Fruit fly (Drosophila melanogaster): ENCODE measurements around the gene sba.

The sba gene

DNA sequence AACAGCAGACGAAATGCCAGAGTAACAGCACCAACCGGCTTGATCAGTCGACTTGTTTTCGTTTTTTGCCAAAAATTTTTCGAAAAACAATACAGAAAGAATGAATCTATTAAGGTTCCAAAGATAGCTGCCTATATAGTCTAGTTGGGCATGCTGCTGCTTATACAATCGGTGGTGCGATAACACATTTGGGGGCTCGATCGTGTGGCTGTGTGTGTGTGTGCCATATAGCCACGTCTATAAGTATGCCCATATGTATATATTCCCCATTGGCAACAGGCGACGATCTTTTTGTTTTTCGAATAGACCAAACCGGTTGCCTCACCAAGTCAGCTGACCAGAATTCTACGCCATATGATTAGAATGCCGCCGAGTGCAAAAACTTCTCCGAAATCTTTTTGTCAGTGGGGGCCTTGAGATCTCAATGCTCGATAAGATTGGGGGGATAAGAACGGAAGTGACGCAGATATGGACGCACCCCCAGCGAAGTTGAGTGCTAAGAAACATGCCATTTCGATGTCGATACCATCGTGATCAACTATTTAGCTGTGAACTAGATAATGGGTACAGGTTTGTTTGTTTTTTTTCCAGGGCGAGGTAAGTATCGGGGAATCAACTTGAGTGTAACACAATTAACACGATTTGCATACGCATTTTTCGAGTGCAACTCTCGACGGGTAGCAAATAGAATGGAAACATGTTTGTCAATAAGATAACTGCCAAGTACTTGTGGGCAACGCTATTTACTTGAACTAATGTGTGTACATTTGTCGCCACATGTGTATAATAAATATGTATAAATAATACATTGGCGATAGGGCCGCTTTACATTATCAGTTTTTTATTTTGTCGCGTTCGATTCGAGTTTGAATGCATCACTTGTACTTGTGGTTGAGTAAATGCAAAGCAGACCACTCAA is 17.4 kb upstream of the sba start (continued):
- peak; percentile 20 for TF ChIP-seq HLH54F (GFP tag; optimal IDR thresholded peaks at IDR 0.05)
- TF ChIP-seq nmo (GFP tag; optimal IDR thresholded peaks at IDR 0.05): peak; percentile 50
- TF ChIP-seq pan (optimal IDR thresholded peaks at IDR 0.05): no peak
- TF ChIP-seq pan (GFP tag; optimal IDR thresholded peaks at IDR 0.05 in 1 of 2, IDR thresholded peaks at IDR 0.05 in 1 of 2): peak in 1 of 2 experiments; percentile 82
- TF ChIP-seq CG30020 (tag; optimal IDR thresholded peaks at IDR 0.05): peak; percentile 10
- peak; percentile 93 for TF ChIP-seq wek (GFP tag; optimal IDR thresholded peaks at IDR 0.05)
- peak; percentile 48; the same call in 1 of the 2 replicates for TF ChIP-seq CG11085 (GFP tag; IDR thresholded peaks at IDR 0.05)
- TF ChIP-seq CG6689 (GFP tag; IDR thresholded peaks at IDR 0.05): peak; percentile 64
- no peak for TF ChIP-seq hb (GFP tag; IDR thresholded peaks at IDR 0.05; ENCODE audit: partially characterized antibody)
- peak; percentile 54 for TF ChIP-seq CG2120 (GFP tag; optimal IDR thresholded peaks at IDR 0.05)
- TF ChIP-seq CG8478 (optimal IDR thresholded peaks at IDR 0.05): no peak
- TF ChIP-seq Optix (GFP tag; IDR thresholded peaks at IDR 0.05): peak; percentile 54; the same call in 1 of the 3 replicates
- peak; percentile 12 for TF ChIP-seq pnt (GFP tag; optimal IDR thresholded peaks at IDR 0.05)
- peak in 1 of 2 experiments; percentile 2 for TF ChIP-seq crp (GFP tag; optimal IDR thresholded peaks at IDR 0.05)
- peak; percentile 78 for TF ChIP-seq dmrt99B (tag; optimal IDR thresholded peaks at IDR 0.05)
- TF ChIP-seq CG7839 (tag; optimal IDR thresholded peaks at IDR 0.05): peak; percentile 58
- TF ChIP-seq nerfin-1 (tag; optimal IDR thresholded peaks at IDR 0.05): peak; percentile 82
- TF ChIP-seq Sry-β (GFP tag; optimal IDR thresholded peaks at IDR 0.05): peak; percentile 64
- TF ChIP-seq Hey (tag; optimal IDR thresholded peaks at IDR 0.05): peak; percentile 87
- TF ChIP-seq Mrtf (GFP tag; IDR thresholded peaks at IDR 0.05): peak; percentile 43; the same call in 1 of the 3 replicates
- TF ChIP-seq sisA (GFP tag; IDR thresholded peaks at IDR 0.05): no peak
- peak in 1 of 2 experiments; percentile 71 for TF ChIP-seq Eip74EF (GFP tag; optimal IDR thresholded peaks at IDR 0.05)
- TF ChIP-seq caup (GFP tag; optimal IDR thresholded peaks at IDR 0.05; ENCODE audit: severe bottlenecking): peak; percentile 88
- no peak for TF ChIP-seq Rx (GFP tag; IDR thresholded peaks at IDR 0.05)
- TF ChIP-seq ci (GFP tag; IDR thresholded peaks at IDR 0.05): peak; percentile 89
- no peak for TF ChIP-seq knrl (GFP tag; IDR thresholded peaks at IDR 0.05; ENCODE audit: partially characterized antibody)
- peak; percentile 97 for TF ChIP-seq Asciz (GFP tag; optimal IDR thresholded peaks at IDR 0.05)
- TF ChIP-seq Ada2b (GFP tag; IDR thresholded peaks at IDR 0.05): no peak
- TF ChIP-seq CG1529 (GFP tag; optimal IDR thresholded peaks at IDR 0.05): peak; percentile 91
- no peak for TF ChIP-seq pita (GFP tag; optimal IDR thresholded peaks at IDR 0.05)
- peak; percentile 80 for TF ChIP-seq tup (GFP tag; optimal IDR thresholded peaks at IDR 0.05)
- peak; percentile 68 for TF ChIP-seq CG11398 (GFP tag; optimal IDR thresholded peaks at IDR 0.05)
- TF ChIP-seq chn (GFP tag; optimal IDR thresholded peaks at IDR 0.05): peak; percentile 47
- TF ChIP-seq CG17802 (tag; optimal IDR thresholded peaks at IDR 0.05): peak; percentile 34
- TF ChIP-seq CG11696 (GFP tag; IDR thresholded peaks at IDR 0.05): peak; percentile 70
- peak; percentile 90 for TF ChIP-seq Sox100B (GFP tag; optimal IDR thresholded peaks at IDR 0.05)
- TF ChIP-seq Poxn (GFP tag; IDR thresholded peaks at IDR 0.05): no peak
- peak; percentile 60 for TF ChIP-seq sd (tag; optimal IDR thresholded peaks at IDR 0.05)
- peak; percentile 25 for TF ChIP-seq btn (GFP tag; optimal IDR thresholded peaks at IDR 0.05)
- peak; percentile 83 for TF ChIP-seq CG18599 (GFP tag; optimal IDR thresholded peaks at IDR 0.05)
- TF ChIP-seq CG10979 (tag; optimal IDR thresholded peaks at IDR 0.05): peak; percentile 57
- TF ChIP-seq CG4424 (GFP tag; optimal IDR thresholded peaks at IDR 0.05): peak; percentile 74
- TF ChIP-seq Hr39 (optimal IDR thresholded peaks at IDR 0.05): no peak
- TF ChIP-seq cato (GFP tag; optimal IDR thresholded peaks at IDR 0.05; ENCODE audit: borderline replicate concordance): peak; percentile 44
- peak; percentile 19; the same call in 1 of the 2 replicates for TF ChIP-seq CG3847 (GFP tag; IDR thresholded peaks at IDR 0.05)
- peak; percentile 67 for TF ChIP-seq Hsf (GFP tag; optimal IDR thresholded peaks at IDR 0.05)
- TF ChIP-seq CG32772 (GFP tag; IDR thresholded peaks at IDR 0.05): peak; percentile 47; the same call in 1 of the 2 replicates
- peak; percentile 76 for TF ChIP-seq CG18262 (tag; optimal IDR thresholded peaks at IDR 0.05)

Measured in whole organism, embryonic.